Fruit fly (Drosophila melanogaster) whole organism, embryonic: Measurements from ENCODE around the gene sno.
A peak's percentile ranks its signal among the peaks of the same experiment; 100 is the strongest.

Experiments used
- Atf-2 ChIP-seq: fragments of 200-800 bp; sonication (Bioruptor generic); optimal IDR thresholded peaks from 2 replicates; lab custom pipeline; 2016; ENCODE audit warnings: missing biosample characterization, missing genetic modification characterization
- Blimp-1 ChIP-seq: fragments of 200-800 bp; sonication (Bioruptor generic); optimal IDR thresholded peaks from 3 replicates; lab custom pipeline; 2018; ENCODE audit warnings: missing biosample characterization, missing genetic modification characterization, mild to moderate bottlenecking, moderate library complexity, missing genetic modification reagents
- BtbVII ChIP-seq: fragments of 200-800 bp; sonication (Bioruptor generic); optimal IDR thresholded peaks from 3 replicates; lab custom pipeline; 2017; ENCODE audit warnings: missing biosample characterization, mild to moderate bottlenecking, missing genetic modification characterization
- CG12071 ChIP-seq: fragments of 200-800 bp; sonication (Bioruptor generic); optimal IDR thresholded peaks from 3 replicates; lab custom pipeline; 2018; ENCODE audit warnings: missing biosample characterization, mild to moderate bottlenecking, missing genetic modification characterization
- CG12769 ChIP-seq: fragments of 200-800 bp; sonication (Bioruptor generic); optimal IDR thresholded peaks from 2 replicates; lab custom pipeline; 2019; ENCODE audit warnings: missing biosample characterization, mild to moderate bottlenecking, missing genetic modification characterization, moderate library complexity
- CG16813 ChIP-seq: fragments of 200-800 bp; sonication (Bioruptor generic); IDR thresholded peaks from 3 replicates; pipeline ENCODE4 v1.3.6; 2022; ENCODE audit warnings: missing biosample characterization, missing genetic modification characterization; ENCODE audit not compliant: partially characterized antibody
- CG3065 ChIP-seq: fragments of 200-800 bp; sonication (Bioruptor generic); optimal IDR thresholded peaks from 2 replicates; lab custom pipeline; 2016; ENCODE audit warnings: missing biosample characterization, missing genetic modification characterization
- CG3838 ChIP-seq: fragments of 200-800 bp; sonication (Bioruptor generic); optimal IDR thresholded peaks from 3 replicates; lab custom pipeline; 2016; ENCODE audit warnings: missing biosample characterization, missing genetic modification characterization
- CG3847 ChIP-seq: fragments of 200-800 bp; sonication (Bioruptor generic); IDR thresholded peaks from 2 replicates; pipeline ENCODE4 v1.3.6; 2022; ENCODE audit warnings: missing biosample characterization, missing genetic modification characterization
- CG7928 ChIP-seq: fragments of 200-800 bp; sonication (Bioruptor generic); optimal IDR thresholded peaks from 2 replicates; lab custom pipeline; 2017; ENCODE audit warnings: missing biosample characterization, mild to moderate bottlenecking, missing genetic modification characterization
- CG8924 ChIP-seq: fragments of 200-800 bp; optimal IDR thresholded peaks from 3 replicates; lab custom pipeline; 2019; ENCODE audit warnings: missing biosample characterization, mild to moderate bottlenecking, missing genetic modification characterization, moderate library complexity
- D ChIP-seq, 2 experiments: fragments of 200-800 bp in 1 of 2; fragments of >200 bp in 1 of 2; sonication (Bioruptor generic) in 1 of 2; optimal IDR thresholded peaks; 2 replicates in 1 of 2; 3 replicates in 1 of 2; lab custom pipeline; 2017; ENCODE audit warnings: mild to moderate bottlenecking in 1 of 2, missing biosample characterization in 1 of 2, missing genetic modification characterization in 1 of 2, missing genetic modification reagents in 1 of 2
- Dad ChIP-seq: fragments of 200-800 bp; sonication (Bioruptor generic); optimal IDR thresholded peaks from 3 replicates; lab custom pipeline; 2016; ENCODE audit warnings: missing biosample characterization, missing genetic modification characterization
- Dip3 ChIP-seq: fragments of 200-800 bp; sonication (Bioruptor generic); optimal IDR thresholded peaks from 3 replicates; lab custom pipeline; 2016; ENCODE audit warnings: missing biosample characterization, missing genetic modification characterization
- HmgZ ChIP-seq: fragments of 200-800 bp; sonication (Bioruptor generic); optimal IDR thresholded peaks from 2 replicates; lab custom pipeline; 2018; ENCODE audit warnings: missing biosample characterization, mild to moderate bottlenecking, missing genetic modification characterization
- Hr78 ChIP-seq, 2 experiments: fragments of 200-800 bp in 1 of 2; fragments of >200 bp in 1 of 2; sonication (Bioruptor generic) in 1 of 2; optimal IDR thresholded peaks; 2 replicates each; lab custom pipeline; 2017 to 2019; ENCODE audit warnings: missing biosample characterization in 2 of 2, missing genetic modification characterization in 2 of 2, mild to moderate bottlenecking in 1 of 2, moderate library complexity in 1 of 2
- abd-A ChIP-seq: fragments of 200-800 bp; sonication (Bioruptor generic); optimal IDR thresholded peaks from 3 replicates; lab custom pipeline; 2019; ENCODE audit warnings: missing biosample characterization, mild to moderate bottlenecking, missing genetic modification characterization, moderate library complexity
- bsh ChIP-seq, 2 experiments: fragments of 200-800 bp; sonication (Bioruptor generic); optimal IDR thresholded peaks; 2 replicates each; lab custom pipeline; 2017 to 2018; ENCODE audit warnings: mild to moderate bottlenecking in 2 of 2, missing biosample characterization in 2 of 2, missing genetic modification characterization in 2 of 2, moderate library complexity in 1 of 2
- cg ChIP-seq: fragments of 200-800 bp; sonication (Bioruptor generic); optimal IDR thresholded peaks from 3 replicates; lab custom pipeline; 2019; ENCODE audit warnings: missing biosample characterization, mild to moderate bottlenecking, missing genetic modification characterization, moderate library complexity
- chinmo ChIP-seq: fragments of 200-800 bp; sonication (Bioruptor generic); IDR thresholded peaks from 4 replicates; pipeline ENCODE4 v1.3.6; 2022; ENCODE audit warnings: missing biosample characterization, missing genetic modification characterization; ENCODE audit not compliant: partially characterized antibody
- corto ChIP-seq: fragments of 200-800 bp; sonication (Bioruptor generic); optimal IDR thresholded peaks from 2 replicates; lab custom pipeline; 2016; ENCODE audit warnings: missing biosample characterization, mild to moderate bottlenecking, missing genetic modification characterization, moderate library complexity
- crol ChIP-seq: fragments of 200-800 bp; sonication (Bioruptor generic); IDR thresholded peaks from 2 replicates; pipeline ENCODE4 v1.3.6; 2022; ENCODE audit warnings: missing biosample characterization, missing genetic modification characterization
- fu2 ChIP-seq: fragments of 200-800 bp; sonication (Bioruptor generic); optimal IDR thresholded peaks from 2 replicates; lab custom pipeline; 2016; ENCODE audit warnings: missing biosample characterization, missing genetic modification characterization
- gsb ChIP-seq: fragments of 200-800 bp; sonication (Bioruptor generic); IDR thresholded peaks from 2 replicates; pipeline ENCODE4 v1.3.6; 2022; ENCODE audit warnings: missing biosample characterization, missing genetic modification characterization
- hth ChIP-seq: fragments of >200 bp; optimal IDR thresholded peaks from 2 replicates; lab custom pipeline; 2017; ENCODE audit warnings: inconsistent platforms
- kni ChIP-seq: fragments of 200-800 bp; sonication (Bioruptor generic); optimal IDR thresholded peaks from 3 replicates; lab custom pipeline; 2017; ENCODE audit warnings: mild to moderate bottlenecking, missing biosample characterization, missing genetic modification reagents, missing genetic modification characterization
- knrl ChIP-seq: fragments of 200-800 bp; sonication (Bioruptor generic); IDR thresholded peaks from 3 replicates; pipeline ENCODE4 v1.3.6; 2022; ENCODE audit warnings: missing biosample characterization, missing genetic modification characterization; ENCODE audit not compliant: partially characterized antibody
- lmd ChIP-seq: fragments of 200-800 bp; sonication (Bioruptor generic); IDR thresholded peaks from 2 replicates; pipeline ENCODE4 v1.3.6; 2022; ENCODE audit warnings: missing biosample characterization, missing genetic modification characterization
- oc ChIP-seq: fragments of 200-800 bp; sonication (Bioruptor generic); optimal IDR thresholded peaks from 2 replicates; lab custom pipeline; 2018; ENCODE audit warnings: missing biosample characterization, mild to moderate bottlenecking, missing genetic modification characterization, moderate library complexity
- otp ChIP-seq: fragments of 200-800 bp; sonication (Bioruptor generic); IDR thresholded peaks from 3 replicates; pipeline ENCODE4, ENCODE4 v1.3.6; 2022; ENCODE audit warnings: missing biosample characterization, missing genetic modification characterization
- pros ChIP-seq: fragments of 200-800 bp; sonication (Bioruptor generic); optimal IDR thresholded peaks from 3 replicates; lab custom pipeline; 2019; ENCODE audit warnings: missing biosample characterization, mild to moderate bottlenecking, missing genetic modification characterization, moderate library complexity
- sd ChIP-seq: fragments of 200-800 bp; sonication (Bioruptor generic); optimal IDR thresholded peaks from 3 replicates; lab custom pipeline; 2018; ENCODE audit warnings: missing biosample characterization, mild to moderate bottlenecking, missing genetic modification characterization, moderate library complexity
- sens ChIP-seq: fragments of 200-800 bp; sonication (Bioruptor generic); peaks from one replicate; lab custom pipeline; 2016; ENCODE audit warnings: missing biosample characterization, missing genetic modification characterization
- sens-2 ChIP-seq: fragments of 200-800 bp; sonication (Bioruptor generic); IDR thresholded peaks from 2 replicates; pipeline ENCODE4 v1.3.6; 2022; ENCODE audit warnings: missing biosample characterization, missing genetic modification characterization
- sqz ChIP-seq: fragments of 200-800 bp; sonication (Bioruptor generic); optimal IDR thresholded peaks from 3 replicates; lab custom pipeline; 2018; ENCODE audit warnings: missing biosample characterization, mild to moderate bottlenecking, missing genetic modification characterization
- trh ChIP-seq: fragments of 200-800 bp; sonication (Bioruptor generic); optimal IDR thresholded peaks from 2 replicates; lab custom pipeline; 2016; ENCODE audit warnings: missing biosample characterization, missing genetic modification characterization
- ttk ChIP-seq: fragments of 200-800 bp; sonication (Bioruptor generic); IDR thresholded peaks from 2 replicates; pipeline ENCODE4 v2.1.2; 2022; ENCODE audit warnings: missing biosample characterization, missing genetic modification characterization
- twi ChIP-seq: fragments of 200-800 bp; optimal IDR thresholded peaks from 2 replicates; lab custom pipeline; 2019; ENCODE audit warnings: missing biosample characterization, mild to moderate bottlenecking, missing genetic modification characterization, moderate library complexity
- tx ChIP-seq: fragments of 200-800 bp; sonication (Bioruptor generic); optimal IDR thresholded peaks from 2 replicates; lab custom pipeline; 2016; ENCODE audit warnings: missing biosample characterization, missing genetic modification characterization
- vvl ChIP-seq: fragments of 200-800 bp; sonication (Bioruptor generic); IDR thresholded peaks from 2 replicates; pipeline ENCODE4 v1.3.6; 2022; ENCODE audit warnings: missing biosample characterization, missing genetic modification characterization

The sno gene

DNA sequence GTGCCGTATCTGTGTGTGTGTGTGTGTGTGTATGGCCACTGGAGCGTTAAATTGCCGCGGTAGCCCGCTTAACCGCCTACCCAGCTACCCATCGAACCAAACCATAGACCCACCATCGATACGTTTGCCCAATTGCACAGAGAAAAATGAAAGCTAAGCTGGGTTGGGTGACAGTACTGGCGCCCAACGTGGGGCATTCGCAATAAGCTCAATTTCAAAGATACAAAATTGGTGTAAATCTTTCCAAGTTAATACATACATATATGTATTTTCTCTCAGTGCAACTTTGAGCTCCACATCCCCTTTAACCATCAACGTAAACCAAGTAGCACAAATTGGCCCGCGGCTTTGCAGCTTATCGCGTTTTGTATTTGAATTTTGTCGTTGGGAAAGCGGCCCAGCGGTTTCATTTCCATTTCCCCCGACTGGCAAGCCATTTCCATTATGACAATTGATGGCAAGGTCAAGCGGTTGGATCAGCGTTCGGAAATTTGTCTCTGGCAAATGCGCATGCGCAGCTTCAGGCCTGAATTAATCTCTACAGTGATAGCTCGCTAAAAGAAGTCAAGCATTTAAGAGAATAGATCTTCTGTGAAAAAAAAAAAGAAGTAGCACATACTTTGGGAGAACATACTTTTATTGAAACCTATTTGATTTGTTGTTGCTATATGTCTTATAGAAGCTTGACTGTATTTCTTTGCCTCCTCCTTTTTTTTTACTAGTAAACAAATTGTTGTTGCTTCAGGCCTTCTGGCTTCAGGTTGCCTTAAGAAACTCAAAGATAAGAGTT is 21.1 kb upstream of the sno start (continued):
- TF ChIP-seq CG3838 (GFP tag; lab: Kevin White, UChicago) (no peak), Dad (GFP tag; lab: Kevin White, UChicago) (peak; percentile 20), CG8924 (tag; lab: Kevin White, UChicago) (peak; percentile 75), knrl (no peak), tx (GFP tag; lab: Kevin White, UChicago) (peak; percentile 43), hth (lab: Kevin White, UChicago) (no peak), corto (GFP tag; lab: Kevin White, UChicago) (no peak), CG16813 (no peak), ttk (GFP tag; lab: Robert Waterston, UW) (peak; percentile 82), bsh (GFP tag; optimal IDR thresholded peaks at IDR 0.05; lab: Kevin White, UChicago) (peak in 1 of 2 experiments; percentile 75), fu2 (peak; percentile 23), trh (GFP tag; lab: Kevin White, UChicago) (peak; percentile 42), cg (GFP tag; lab: Kevin White, UChicago) (peak; percentile 18), D (optimal IDR thresholded peaks at IDR 0.05; lab: Kevin White, UChicago) (no peak), D (GFP tag; optimal IDR thresholded peaks at IDR 0.05; lab: Kevin White, UChicago) (peak; percentile 56), sqz (GFP tag; lab: Kevin White, UChicago) (no peak), twi (peak; percentile 39), lmd (peak; percentile 78), Dip3 (GFP tag; lab: Kevin White, UChicago) (peak; percentile 14), CG3847 (GFP tag; lab: Robert Waterston, UW) (peak; percentile 57), Atf-2 (peak; percentile 66), sens-2 (GFP tag; lab: Robert Waterston, UW) (peak; percentile 68), otp (GFP tag; lab: Robert Waterston, UW) (peak; percentile 77)
- TF ChIP-seq, all 482 proteins: peak for 352

DNA sequence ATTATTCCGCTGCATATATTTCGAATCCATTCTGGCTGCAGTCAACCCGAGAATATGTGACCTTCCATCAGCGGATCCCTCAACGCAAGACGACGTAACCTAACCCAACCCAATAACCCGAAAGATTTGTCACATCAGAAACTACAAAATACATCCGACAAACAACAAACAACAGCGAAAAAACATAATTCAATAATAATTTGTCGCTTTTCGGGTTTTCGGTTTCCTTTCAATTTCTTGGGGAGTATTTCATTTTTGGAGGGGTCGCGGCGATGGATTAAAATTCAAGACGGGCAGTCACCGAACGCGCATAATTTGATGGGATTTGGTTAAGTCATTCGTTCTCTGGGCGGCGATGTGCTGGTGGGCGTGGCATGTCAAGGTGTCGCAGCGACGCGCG is 19.5 kb upstream of the sno start:
- peak; percentile 61 for TF ChIP-seq crol (GFP tag; lab: Robert Waterston, UW)
- TF ChIP-seq gsb (GFP tag; lab: Robert Waterston, UW): no peak
- TF ChIP-seq oc: peak; percentile 86
- TF ChIP-seq kni (GFP tag; lab: Kevin White, UChicago): peak; percentile 88
- no peak for TF ChIP-seq HmgZ
- peak; percentile 33 for TF ChIP-seq sens
- TF ChIP-seq BtbVII: no peak
- peak; percentile 37 for TF ChIP-seq CG12769
- TF ChIP-seq CG3065 (GFP tag; lab: Kevin White, UChicago): peak; percentile 37
- TF ChIP-seq Blimp-1 (GFP tag; lab: Kevin White, UChicago): peak; percentile 28
- 0 out of 2 replicates have a peak, but pooled peaks have one; percentile 39 for TF ChIP-seq vvl (GFP tag; lab: Robert Waterston, UW)
- TF ChIP-seq chinmo: 0 out of 4 replicates have a peak, but pooled peaks have one; percentile 55
- TF ChIP-seq abd-A (tag; lab: Kevin White, UChicago): peak; percentile 72
- TF ChIP-seq CG12071: no peak
- TF ChIP-seq sd (tag; lab: Kevin White, UChicago): peak; percentile 19
- no peak for TF ChIP-seq CG7928 (GFP tag; lab: Kevin White, UChicago)
- peak in 1 of 2 experiments; percentile 36 for TF ChIP-seq Hr78 (GFP tag; optimal IDR thresholded peaks at IDR 0.05; lab: Kevin White, UChicago)
- TF ChIP-seq pros (GFP tag; lab: Kevin White, UChicago): peak; percentile 27
